Worm (Caenorhabditis elegans) whole organism, late embryonic: ENCODE data around the gene F39G3.5.
A peak's percentile ranks its signal among the peaks of the same experiment; 100 is the strongest.
"Not testable (repeated sequence)": the region's sequence is repeated elsewhere in the genome, so short reads cannot be mapped to it uniquely, and the experiment has no call there.

Source experiments
- C08G9.2 ChIP-seq: sonication (generic microtip); optimal IDR thresholded peaks from 2 replicates; lab custom pipeline; 2016; ENCODE audit warnings: mild to moderate bottlenecking, missing genetic modification characterization, moderate library complexity, missing compliant biosample characterization
- C38D4.7 ChIP-seq: fragments of 200-800 bp; sonication (Bioruptor generic); optimal IDR thresholded peaks from 2 replicates; lab custom pipeline; 2018; ENCODE audit warnings: mild to moderate bottlenecking, missing genetic modification characterization, moderate library complexity, missing compliant biosample characterization
- K02D7.2 ChIP-seq: sonication (generic microtip); optimal IDR thresholded peaks from 2 replicates; lab custom pipeline; 2017; ENCODE audit warnings: mild to moderate bottlenecking, missing genetic modification characterization, missing compliant biosample characterization
- K09A11.1 ChIP-seq: sonication (generic microtip); optimal IDR thresholded peaks from 2 replicates; lab custom pipeline; 2017; ENCODE audit warnings: antibody characterized with exemption, mild to moderate bottlenecking, missing genetic modification characterization, missing compliant biosample characterization; ENCODE audit not compliant: insufficient read depth
- Y22D7AL.16 ChIP-seq: sonication (generic microtip); optimal IDR thresholded peaks from 2 replicates; lab custom pipeline; 2016; ENCODE audit warnings: missing genetic modification characterization, missing compliant biosample characterization
- ceh-19 ChIP-seq: fragments of 200-800 bp; sonication (Bioruptor generic); optimal IDR thresholded peaks from 2 replicates; lab custom pipeline; 2018; ENCODE audit warnings: mild to moderate bottlenecking, missing genetic modification characterization, missing compliant biosample characterization
- ceh-22 ChIP-seq: sonication (generic microtip); optimal IDR thresholded peaks from 2 replicates; lab custom pipeline; 2017; ENCODE audit warnings: missing biosample characterization, missing genetic modification characterization
- ceh-30 ChIP-seq: fragments of 150-350 bp; optimal IDR thresholded peaks from 2 replicates; lab custom pipeline; 2014; ENCODE audit warnings: missing biosample characterization, missing genetic modification characterization
- ceh-34 ChIP-seq: sonication (generic microtip); optimal IDR thresholded peaks from 2 replicates; lab custom pipeline; 2016; ENCODE audit warnings: mild to moderate bottlenecking, missing genetic modification characterization, missing compliant biosample characterization
- ceh-6 ChIP-seq: fragments of 200-800 bp; sonication (Bioruptor generic); optimal IDR thresholded peaks from 2 replicates; lab custom pipeline; 2018; ENCODE audit warnings: mild to moderate bottlenecking, missing genetic modification characterization, missing compliant biosample characterization
- ceh-9 ChIP-seq: sonication (generic microtip); optimal IDR thresholded peaks from 2 replicates; lab custom pipeline; 2016; ENCODE audit warnings: mild to moderate bottlenecking, missing genetic modification characterization, inconsistent platforms, missing compliant biosample characterization
- che-1 ChIP-seq: sonication (generic microtip); optimal IDR thresholded peaks from 2 replicates; lab custom pipeline; 2016; ENCODE audit warnings: mild to moderate bottlenecking, missing genetic modification characterization, missing compliant biosample characterization
- dmd-4 ChIP-seq: sonication (generic microtip); optimal IDR thresholded peaks from 2 replicates; lab custom pipeline; 2016; ENCODE audit warnings: borderline replicate concordance, missing genetic modification characterization, missing compliant biosample characterization
- elt-2 ChIP-seq: sonication (generic microtip); optimal IDR thresholded peaks from 2 replicates; lab custom pipeline; 2016; ENCODE audit warnings: missing genetic modification reagents, missing genetic modification characterization, missing compliant biosample characterization
- eyg-1 ChIP-seq: sonication (generic microtip); optimal IDR thresholded peaks from 2 replicates; lab custom pipeline; 2016; ENCODE audit warnings: missing genotype, missing genetic modification characterization, missing compliant biosample characterization
- fkh-10 ChIP-seq: fragments of 150-350 bp; optimal IDR thresholded peaks from 2 replicates; lab custom pipeline; 2014; ENCODE audit warnings: missing biosample characterization, missing genetic modification reagents, missing genetic modification characterization
- fkh-6 ChIP-seq: sonication (generic microtip); optimal IDR thresholded peaks from 2 replicates; lab custom pipeline; 2016; ENCODE audit warnings: missing genetic modification characterization, missing compliant biosample characterization
- hlh-30 ChIP-seq: sonication (generic microtip); optimal IDR thresholded peaks from 2 replicates; lab custom pipeline; 2017; ENCODE audit warnings: antibody characterized with exemption, missing genetic modification characterization, missing compliant biosample characterization; ENCODE audit not compliant: insufficient read depth
- hlh-8 ChIP-seq: sonication (generic microtip); optimal IDR thresholded peaks from 2 replicates; lab custom pipeline; 2016; ENCODE audit warnings: missing genotype, missing genetic modification characterization, missing compliant biosample characterization
- madf-2 ChIP-seq: sonication (generic microtip); optimal IDR thresholded peaks from 2 replicates; lab custom pipeline; 2017; ENCODE audit warnings: missing genetic modification characterization, missing compliant biosample characterization
- mec-3 ChIP-seq: sonication (generic microtip); optimal IDR thresholded peaks from 2 replicates; lab custom pipeline; 2016; ENCODE audit warnings: borderline replicate concordance, missing genetic modification characterization, missing compliant biosample characterization
- nfya-1 ChIP-seq: sonication (generic microtip); optimal IDR thresholded peaks from 2 replicates; lab custom pipeline; 2017; ENCODE audit warnings: missing genetic modification characterization, mild to moderate bottlenecking, missing compliant biosample characterization, antibody characterized with exemption, moderate library complexity
- nhr-232 ChIP-seq: sonication (generic microtip); optimal IDR thresholded peaks from 2 replicates; lab custom pipeline; 2016; ENCODE audit warnings: missing genetic modification characterization, missing compliant biosample characterization
- odd-2 ChIP-seq: sonication (generic microtip); optimal IDR thresholded peaks from 2 replicates; lab custom pipeline; 2017; ENCODE audit warnings: antibody characterized with exemption, mild to moderate bottlenecking, missing genetic modification characterization, missing compliant biosample characterization
- pag-3 ChIP-seq: sonication (generic microtip); optimal IDR thresholded peaks from 2 replicates; lab custom pipeline; 2016; ENCODE audit warnings: missing compliant biosample characterization, missing genetic modification characterization, borderline replicate concordance
- pat-9 ChIP-seq: fragments of 200-800 bp; sonication (Bioruptor generic); optimal IDR thresholded peaks from 2 replicates; lab custom pipeline; 2018; ENCODE audit warnings: mild to moderate bottlenecking, missing genetic modification characterization, moderate library complexity, missing compliant biosample characterization
- pha-4 ChIP-seq: fragments of 150-350 bp; optimal IDR thresholded peaks from 2 replicates; lab custom pipeline; 2018; ENCODE audit warnings: missing biosample characterization, missing genetic modification reagents, missing genetic modification characterization
- pqm-1 ChIP-seq: sonication (generic microtip); optimal IDR thresholded peaks from 2 replicates; lab custom pipeline; 2016; ENCODE audit warnings: missing genetic modification characterization, missing compliant biosample characterization
- rnt-1 ChIP-seq: sonication (generic microtip); optimal IDR thresholded peaks from 2 replicates; lab custom pipeline; 2016; ENCODE audit warnings: missing genetic modification characterization, missing compliant biosample characterization
- sox-2 ChIP-seq: fragments of 200-800 bp; sonication (Bioruptor generic); IDR thresholded peaks from 2 replicates; pipeline ENCODE4 v1.3.6; 2022; ENCODE audit warnings: missing genetic modification reagents, missing genetic modification characterization, missing compliant biosample characterization
- ttx-3 ChIP-seq: sonication (generic microtip); optimal IDR thresholded peaks from 2 replicates; lab custom pipeline; 2016; ENCODE audit warnings: missing genetic modification reagents, missing genetic modification characterization, missing compliant biosample characterization
- unc-86 ChIP-seq: sonication (generic microtip); optimal IDR thresholded peaks from 2 replicates; lab custom pipeline; 2016; ENCODE audit warnings: missing genetic modification characterization, missing compliant biosample characterization

Gene F39G3.5

ce11 chrV:4758540-4758939 lies 36.1 kb downstream of the F39G3.5 start:
- no peak for TF ChIP-seq hlh-30
- TF ChIP-seq ceh-9 (tag; lab: Kevin White, UChicago): no peak
- TF ChIP-seq K09A11.1 (tag; lab: Kevin White, UChicago): no peak
- TF ChIP-seq rnt-1: no peak
- TF ChIP-seq che-1 (tag; lab: Kevin White, UChicago): no peak
- no peak for TF ChIP-seq madf-2 (tag; lab: Kevin White, UChicago)
- no peak for TF ChIP-seq ceh-30 (tag; lab: Kevin White, UChicago)
- TF ChIP-seq unc-86 (tag; lab: Kevin White, UChicago): no peak

ce11 chrV:4760674-4761073 lies 38.3 kb downstream of the F39G3.5 start, which contains the start of gene bgnt-1.4:
Gene bgnt-1.4 (plus strand): TSS chrV:4760974.
- not testable (repeated sequence) for TF ChIP-seq nhr-232 (tag; lab: Kevin White, UChicago); pqm-1 (tag; lab: Kevin White, UChicago); mec-3

ce11 chrV:4766501-4766900 lies 44.1 kb downstream of the F39G3.5 start, which contains the start of gene C18G1.8:
Gene C18G1.8 (minus strand): TSS chrV:4766601.
- TF ChIP-seq pqm-1 (tag; lab: Kevin White, UChicago) (no peak), ttx-3 (tag; lab: Kevin White, UChicago) (no peak), K02D7.2 (tag; lab: Kevin White, UChicago) (no peak), ceh-22 (no peak), K09A11.1 (tag; lab: Kevin White, UChicago) (no peak), Y22D7AL.16 (tag; lab: Kevin White, UChicago) (no peak), fkh-6 (tag; lab: Kevin White, UChicago) (no peak), ceh-30 (tag; lab: Kevin White, UChicago) (no peak), pag-3 (tag; lab: Kevin White, UChicago) (no peak), pha-4 (tag; lab: Kevin White, UChicago) (no peak)

- no peak for TF ChIP-seq elt-2
- no peak for TF ChIP-seq ceh-19 (GFP tag; lab: Kevin White, UChicago)
- TF ChIP-seq nhr-232 (tag; lab: Kevin White, UChicago): no peak
- no peak for TF ChIP-seq ceh-9 (tag; lab: Kevin White, UChicago)
- no peak for TF ChIP-seq ceh-22
- TF ChIP-seq hlh-30: no peak
- TF ChIP-seq K09A11.1 (tag; lab: Kevin White, UChicago): no peak
- no peak for TF ChIP-seq C08G9.2 (tag; lab: Kevin White, UChicago)
- TF ChIP-seq ceh-6: no peak
- no peak for TF ChIP-seq hlh-8 (tag; lab: Kevin White, UChicago)
- TF ChIP-seq ceh-34: no peak
- no peak for TF ChIP-seq nfya-1 (tag; lab: Kevin White, UChicago)
- no peak for TF ChIP-seq sox-2 (GFP tag; lab: Robert Waterston, UW)
- no peak for TF ChIP-seq fkh-10 (GFP tag; lab: Kevin White, UChicago)
- no peak for TF ChIP-seq dmd-4 (tag; lab: Kevin White, UChicago)
- no peak for TF ChIP-seq eyg-1
- TF ChIP-seq C38D4.7: no peak
- TF ChIP-seq odd-2 (tag; lab: Kevin White, UChicago): no peak
- TF ChIP-seq, all 69 proteins: peak for 0
Measured at ce11 chrV:4769633-4770032, 47.2 kb downstream of the F39G3.5 start, which contains the start of gene C18G1.9. Gene C18G1.9 (minus strand): TSS chrV:4769733.

ce11 chrV:4770408-4770947 lies 48.1 kb downstream of the F39G3.5 start, which contains the start of gene elt-7:
Gene elt-7 (plus strand): TSS chrV:4770670.
- TF ChIP-seq pat-9 (tag; lab: Kevin White, UChicago): no peak
- TF ChIP-seq elt-2: peak; percentile 52
